Worm (Caenorhabditis elegans) whole organism, L2 larva: ENCODE results near the gene sec-10.

Experiments
- aly-2 ChIP-seq: fragments of 150-350 bp; optimal IDR thresholded peaks from 2 replicates; lab custom pipeline; 2014; ENCODE audit warnings: missing biosample characterization, missing genetic modification characterization
- ama-1 ChIP-seq: fragments of 150-350 bp; optimal IDR thresholded peaks from 2 replicates; lab custom pipeline; 2018; ENCODE audit warnings: inconsistent platforms
- elt-3 ChIP-seq: sonication (generic microtip); optimal IDR thresholded peaks from 2 replicates; lab custom pipeline; 2017; ENCODE audit warnings: missing biosample characterization, missing genetic modification characterization

DNA sequence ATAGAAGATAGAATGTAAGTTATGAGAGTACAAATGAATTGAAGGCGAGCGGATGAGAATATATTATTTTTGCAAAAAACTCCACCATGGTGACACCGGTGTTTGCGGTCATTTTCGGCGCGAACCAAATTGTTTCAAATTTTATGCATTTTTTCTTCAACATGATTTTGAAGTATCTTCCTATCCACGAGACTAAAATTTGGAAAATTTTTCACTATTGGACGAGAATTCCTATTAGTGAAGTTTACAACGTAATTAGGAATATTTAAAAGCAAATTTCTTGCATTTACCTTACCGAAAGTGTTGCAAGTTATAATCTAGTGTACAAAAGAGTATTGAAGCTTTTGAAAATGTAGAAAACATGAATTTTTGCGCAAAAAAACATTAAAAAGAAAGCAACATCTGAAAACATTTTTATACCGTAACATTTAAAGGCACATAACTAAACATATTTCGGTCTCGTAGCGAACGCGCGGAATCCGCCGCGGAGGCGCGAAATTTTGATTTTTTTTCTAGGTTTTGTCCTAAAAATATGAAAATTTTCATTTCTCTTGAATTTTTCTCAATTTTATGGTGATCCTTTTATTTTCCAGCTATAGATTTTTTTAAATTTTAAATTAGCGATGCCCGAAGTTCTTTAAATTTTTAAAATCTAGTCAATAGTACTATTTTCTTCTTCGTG lies 14.3 kb upstream of the sec-10 start, which contains the start of gene sgo-1:
- no peak for TF ChIP-seq elt-3 (tag; lab: Kevin White, UChicago)
- TF ChIP-seq aly-2 (tag; lab: Kevin White, UChicago): no peak
- no peak for TF ChIP-seq ama-1 (lab: Kevin White, UChicago)
